Worm (Caenorhabditis elegans) whole organism, L4 larva: Measurements from ENCODE around the gene nhr-248.
A peak's percentile ranks its signal among the peaks of the same experiment; 100 is the strongest.

Source experiments
- D1046.2 ChIP-seq: fragments of 200-800 bp; sonication (Bioruptor generic); IDR thresholded peaks from 2 replicates; pipeline ENCODE4 v1.3.6; 2022; ENCODE audit warnings: missing genetic modification characterization, missing compliant biosample characterization
- F10B5.3 ChIP-seq: sonication (generic microtip); optimal IDR thresholded peaks from 2 replicates; lab custom pipeline; 2016; ENCODE audit warnings: mild to moderate bottlenecking, missing genetic modification characterization, missing compliant biosample characterization
- F44E2.7 ChIP-seq: fragments of 200-800 bp; sonication (Bioruptor generic); IDR thresholded peaks from 2 replicates; pipeline ENCODE4 v2.1.2; 2022; ENCODE audit warnings: missing genetic modification characterization, missing compliant biosample characterization
- ZK337.2 ChIP-seq: fragments of 200-800 bp; sonication (Bioruptor generic); IDR thresholded peaks from 2 replicates; pipeline ENCODE4 v1.3.6; 2022; ENCODE audit warnings: missing genetic modification reagents, missing genetic modification characterization, missing compliant biosample characterization
- aha-1 ChIP-seq: fragments of 150-350 bp; peaks from one replicate; lab custom pipeline; 2014; ENCODE audit warnings: missing biosample characterization, missing genetic modification characterization
- aly-2 ChIP-seq: sonication (generic microtip); optimal IDR thresholded peaks from 2 replicates; lab custom pipeline; 2018; ENCODE audit warnings: missing biosample characterization, missing genetic modification characterization
- ceh-32 ChIP-seq: sonication (generic microtip); optimal IDR thresholded peaks from 2 replicates; lab custom pipeline; 2016; ENCODE audit warnings: mild to moderate bottlenecking, missing genetic modification characterization, missing compliant biosample characterization; ENCODE audit not compliant: poor library complexity
- daf-16 ChIP-seq, 3 experiments: sonication (generic microtip); optimal IDR thresholded peaks; 2 replicates each; lab custom pipeline; 2016 to 2017; ENCODE audit warnings: missing genetic modification characterization in 3 of 3, missing genetic modification reagents in 3 of 3, mild to moderate bottlenecking in 2 of 3, missing compliant biosample characterization in 2 of 3, missing biosample characterization in 1 of 3, moderate library complexity in 1 of 3
- daf-19 ChIP-seq: fragments of 200-800 bp; sonication (Bioruptor generic); conservative IDR thresholded peaks from 2 replicates; pipeline ENCODE4 v1.3.6; 2022; ENCODE audit warnings: missing genetic modification characterization, missing compliant biosample characterization
- daf-8 ChIP-seq: fragments of 200-800 bp; sonication (Bioruptor generic); IDR thresholded peaks from 2 replicates; pipeline ENCODE4 v1.3.6; 2022; ENCODE audit warnings: missing genetic modification characterization, missing compliant biosample characterization
- dmd-6 ChIP-seq: fragments of 200-800 bp; sonication (Bioruptor generic); IDR thresholded peaks from 2 replicates; pipeline ENCODE4 v1.3.6; 2022; ENCODE audit warnings: missing genetic modification reagents, missing genetic modification characterization, missing compliant biosample characterization
- dmd-9 ChIP-seq: fragments of 200-800 bp; sonication (Bioruptor generic); IDR thresholded peaks from 2 replicates; pipeline ENCODE4 v1.3.6; 2022; ENCODE audit warnings: missing genetic modification reagents, missing genetic modification characterization, missing compliant biosample characterization
- hmg-1.1 ChIP-seq: fragments of 200-800 bp; sonication (Bioruptor generic); IDR thresholded peaks from 2 replicates; pipeline ENCODE4 v1.3.6; 2022; ENCODE audit warnings: missing genetic modification reagents, missing genetic modification characterization, missing compliant biosample characterization
- lin-38 ChIP-seq: fragments of 200-800 bp; sonication (Bioruptor generic); IDR thresholded peaks from 2 replicates; pipeline ENCODE4 v1.3.6; 2022; ENCODE audit warnings: missing genetic modification reagents, missing genetic modification characterization, missing compliant biosample characterization
- lin-39 ChIP-seq: fragments of 150-350 bp; optimal IDR thresholded peaks from 2 replicates; lab custom pipeline; 2014; ENCODE audit warnings: missing biosample characterization, missing genetic modification reagents, missing genetic modification characterization
- lir-3 ChIP-seq: sonication (generic microtip); optimal IDR thresholded peaks from 2 replicates; lab custom pipeline; 2016; ENCODE audit warnings: mild to moderate bottlenecking, missing genetic modification characterization, missing compliant biosample characterization
- madf-5 ChIP-seq, 2 experiments: fragments of 200-800 bp; sonication (Bioruptor generic); IDR thresholded peaks; 2 replicates each; pipeline ENCODE4 v1.3.6; 2022; ENCODE audit warnings: missing compliant biosample characterization in 2 of 2, missing genetic modification characterization in 2 of 2
- mdt-29 ChIP-seq: fragments of 200-800 bp; sonication (Bioruptor generic); IDR thresholded peaks from 2 replicates; pipeline ENCODE4 v1.3.6; 2022; ENCODE audit warnings: missing genetic modification reagents, missing genetic modification characterization, missing compliant biosample characterization
- mes-2 ChIP-seq: sonication (generic microtip); optimal IDR thresholded peaks from 2 replicates; lab custom pipeline; 2016; ENCODE audit warnings: missing genotype, mild to moderate bottlenecking, missing genetic modification characterization, missing compliant biosample characterization; ENCODE audit not compliant: poor library complexity, severe bottlenecking
- nhr-10 ChIP-seq: fragments of 150-350 bp; optimal IDR thresholded peaks from 2 replicates; lab custom pipeline; 2014; ENCODE audit warnings: missing biosample characterization, missing genetic modification characterization
- nhr-11 ChIP-seq: fragments of 150-350 bp; optimal IDR thresholded peaks from 2 replicates; lab custom pipeline; 2014; ENCODE audit warnings: missing biosample characterization, missing genetic modification characterization
- nhr-28 ChIP-seq: fragments of 150-350 bp; optimal IDR thresholded peaks from 2 replicates; lab custom pipeline; 2014; ENCODE audit warnings: missing biosample characterization, missing genetic modification characterization
- nhr-42 ChIP-seq: fragments of 200-800 bp; sonication (Bioruptor generic); IDR thresholded peaks from 2 replicates; pipeline ENCODE4 v1.3.6; 2022; ENCODE audit warnings: missing genetic modification characterization, missing compliant biosample characterization
- nhr-48 ChIP-seq: sonication (generic microtip); optimal IDR thresholded peaks from 2 replicates; lab custom pipeline; 2016; ENCODE audit warnings: mild to moderate bottlenecking, missing genetic modification characterization, missing compliant biosample characterization
- sdz-12 ChIP-seq: fragments of 200-800 bp; sonication (Bioruptor generic); optimal IDR thresholded peaks from 2 replicates; lab custom pipeline; 2018; ENCODE audit warnings: mild to moderate bottlenecking, missing genetic modification characterization, missing compliant biosample characterization
- snpc-1.2 ChIP-seq: fragments of 200-800 bp; sonication (Bioruptor generic); IDR thresholded peaks from 2 replicates; pipeline ENCODE4 v1.3.6; 2022; ENCODE audit warnings: missing genetic modification reagents, missing genetic modification characterization, missing compliant biosample characterization
- spr-3 ChIP-seq: fragments of 200-800 bp; sonication (Bioruptor generic); optimal IDR thresholded peaks from 2 replicates; lab custom pipeline; 2018; ENCODE audit warnings: mild to moderate bottlenecking, missing genetic modification characterization, missing compliant biosample characterization
- tra-1 ChIP-seq: fragments of 200-800 bp; sonication (Bioruptor generic); IDR thresholded peaks from 2 replicates; pipeline ENCODE4 v1.3.6; 2022; ENCODE audit warnings: missing genetic modification reagents, missing genetic modification characterization, missing compliant biosample characterization
- unc-130 ChIP-seq: sonication (generic microtip); optimal IDR thresholded peaks from 2 replicates; lab custom pipeline; 2016; ENCODE audit warnings: missing genetic modification reagents, missing genetic modification characterization, missing compliant biosample characterization
- unc-62 ChIP-seq, 3 experiments: fragments of 150-350 bp in 1 of 3; sonication (generic microtip); optimal IDR thresholded peaks in 2 of 3; peaks in 1 of 3; 1 replicate in 1 of 3; 2 replicates in 2 of 3; lab custom pipeline; 2014 to 2017; ENCODE audit warnings: missing biosample characterization in 3 of 3, missing genetic modification characterization in 3 of 3, missing genetic modification reagents in 3 of 3, missing genotype in 1 of 3
- zip-2 ChIP-seq: fragments of 150-350 bp; optimal IDR thresholded peaks from 2 replicates; lab custom pipeline; 2014; ENCODE audit warnings: missing biosample characterization, missing genetic modification characterization

Gene nhr-248

DNA sequence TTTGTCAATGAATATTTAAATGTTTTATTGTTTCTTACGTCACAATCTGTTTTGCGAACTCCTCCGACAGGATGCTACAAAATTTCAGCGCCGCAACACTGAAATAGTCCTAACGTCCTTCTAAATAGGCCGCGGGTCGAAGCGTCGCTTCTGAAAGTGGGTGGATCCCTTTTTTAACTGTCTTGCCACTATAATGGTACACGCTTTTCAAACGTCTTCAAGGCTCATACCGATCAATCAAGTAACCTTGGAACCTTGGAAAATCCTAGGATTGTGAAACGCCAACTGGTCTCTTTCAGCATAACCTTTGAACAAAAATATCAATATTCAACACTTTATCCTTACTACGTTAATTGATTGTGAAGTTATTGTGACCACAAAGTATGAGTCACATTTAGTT, 37.8 kb downstream of the nhr-248 start:
- TF ChIP-seq nhr-42: no peak
- TF ChIP-seq aha-1: peak; percentile 94
- no peak for TF ChIP-seq daf-16 (GFP tag; optimal IDR thresholded peaks at IDR 0.05; lab: Kevin White, UChicago)
- no peak for TF ChIP-seq daf-16 (tag; optimal IDR thresholded peaks at IDR 0.05; lab: Kevin White, UChicago)

DNA sequence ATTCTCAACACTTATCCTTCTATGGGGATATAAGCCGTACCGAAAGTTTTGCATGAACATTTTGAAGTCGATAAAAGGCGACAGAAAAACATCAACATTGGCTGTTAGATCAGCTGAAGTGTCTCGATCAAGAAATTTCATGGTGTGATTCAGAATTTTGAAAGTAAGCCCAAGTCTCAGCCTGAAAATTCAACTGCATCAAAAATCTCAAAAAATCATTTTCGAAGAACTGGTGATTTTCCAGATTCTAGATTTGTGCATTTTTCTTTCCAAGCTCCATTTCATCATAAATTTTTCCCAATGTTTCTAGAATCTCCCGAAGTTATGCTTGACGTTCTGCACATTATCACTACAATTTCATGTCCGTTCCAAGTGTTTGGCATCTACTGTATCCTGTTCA, 39.8 kb downstream of the nhr-248 start, which contains the start of gene srh-255:
srh-255 (plus strand) TSS at position 301 of the 400 bp plus-strand sequence.
- TF ChIP-seq ceh-32 (tag; lab: Kevin White, UChicago) (no peak), unc-130 (no peak), mdt-29 (GFP tag; lab: Robert Waterston, UW) (no peak), D1046.2 (GFP tag; lab: Robert Waterston, UW) (no peak), F44E2.7 (GFP tag; lab: Robert Waterston, UW) (no peak), nhr-11 (tag; lab: Kevin White, UChicago) (no peak), daf-19 (GFP tag; lab: Robert Waterston, UW) (no peak), dmd-9 (GFP tag; lab: Robert Waterston, UW) (no peak), tra-1 (GFP tag; lab: Robert Waterston, UW) (no peak), daf-16 (GFP tag; optimal IDR thresholded peaks at IDR 0.05; lab: Kevin White, UChicago) (no peak), daf-16 (tag; optimal IDR thresholded peaks at IDR 0.05; lab: Kevin White, UChicago) (no peak), lin-39 (tag; lab: Kevin White, UChicago) (no peak), mes-2 (no peak), lin-38 (GFP tag; lab: Robert Waterston, UW) (no peak)

DNA sequence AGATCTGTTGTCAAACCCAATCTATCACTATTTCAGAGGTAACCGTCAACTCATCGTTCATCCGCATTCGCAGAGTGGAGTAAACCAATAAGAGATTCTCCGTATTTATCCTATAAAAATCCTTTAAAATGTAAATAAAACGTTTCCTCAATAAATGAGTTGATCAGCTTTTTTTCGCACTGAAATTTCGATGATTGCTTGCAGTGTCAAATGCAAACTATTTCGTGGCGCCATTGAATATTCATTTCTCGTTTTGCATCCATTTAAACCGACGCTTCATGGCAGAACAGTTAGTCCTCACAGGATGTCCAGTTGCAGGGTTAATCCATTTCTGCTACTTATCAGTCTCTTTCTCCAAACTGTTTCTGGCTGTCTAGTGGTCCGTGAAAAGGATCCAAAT, 42.8 kb downstream of the nhr-248 start, which contains the start of gene F28B1.9:
F28B1.9 (plus strand) TSS at position 301 of the 400 bp plus-strand sequence.
- TF ChIP-seq ZK337.2 (GFP tag; lab: Robert Waterston, UW) (no peak), aly-2 (no peak), unc-62 (GFP tag; optimal IDR thresholded peaks at IDR 0.05 in 1 of 2; lab: Kevin White, UChicago) (peak in 1 of 2 experiments; percentile 15), unc-62 (tag; optimal IDR thresholded peaks at IDR 0.05; lab: Kevin White, UChicago) (no peak), D1046.2 (GFP tag; lab: Robert Waterston, UW) (no peak)
- TF ChIP-seq, all 104 proteins: peak for 1

DNA sequence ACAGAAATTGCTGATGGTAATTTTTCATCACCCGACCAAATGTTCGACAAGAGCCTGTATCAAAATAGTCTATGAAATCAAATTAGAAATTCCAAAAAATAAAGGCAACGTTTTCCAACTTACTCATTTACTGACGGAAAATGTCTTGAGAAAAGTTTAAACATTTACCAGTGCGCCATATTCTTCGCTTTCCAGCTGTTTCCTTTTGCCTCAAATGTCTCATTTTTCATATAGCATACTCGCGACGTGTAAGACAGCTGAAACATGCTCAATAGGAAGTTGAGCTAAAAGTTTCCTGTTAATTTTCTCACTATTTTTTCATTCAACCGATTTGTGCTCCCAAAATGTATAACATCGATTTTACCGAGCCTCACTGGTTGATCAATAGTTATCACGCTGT, 44.4 kb downstream of the nhr-248 start, which contains the start of gene sri-66:
sri-66 (plus strand) TSS at position 301 of the 400 bp plus-strand sequence.
- TF ChIP-seq daf-8 (GFP tag; lab: Robert Waterston, UW): no peak
- no peak for TF ChIP-seq lir-3
- TF ChIP-seq F10B5.3 (tag; lab: Kevin White, UChicago): no peak
- no peak for TF ChIP-seq ceh-32 (tag; lab: Kevin White, UChicago)
- TF ChIP-seq madf-5 (GFP tag; IDR thresholded peaks at IDR 0.05; lab: Robert Waterston, UW): no peak
- no peak for TF ChIP-seq sdz-12 (GFP tag; lab: Kevin White, UChicago)
- no peak for TF ChIP-seq nhr-28 (tag; lab: Kevin White, UChicago)
- TF ChIP-seq hmg-1.1: no peak
- TF ChIP-seq snpc-1.2: no peak
- no peak for TF ChIP-seq D1046.2 (GFP tag; lab: Robert Waterston, UW)
- no peak for TF ChIP-seq aly-2
- no peak for TF ChIP-seq dmd-6 (GFP tag; lab: Robert Waterston, UW)
- no peak for TF ChIP-seq nhr-48 (tag; lab: Kevin White, UChicago)
- no peak for TF ChIP-seq spr-3 (GFP tag; lab: Kevin White, UChicago)
- TF ChIP-seq nhr-10 (tag; lab: Kevin White, UChicago): no peak
- TF ChIP-seq zip-2: no peak
- no peak for TF ChIP-seq lin-38 (GFP tag; lab: Robert Waterston, UW)
- TF ChIP-seq, all 104 proteins: peak for 0
